Worm (Caenorhabditis elegans) whole organism, L4/young adult: Measurements from ENCODE around the gene C46F4.3.

Experiments
- W03F9.2 ChIP-seq: fragments of 150-350 bp; optimal IDR thresholded peaks from 2 replicates; lab custom pipeline; 2014; ENCODE audit warnings: missing biosample characterization, missing genetic modification characterization
- dao-5 ChIP-seq: sonication (generic microtip); optimal IDR thresholded peaks from 2 replicates; lab custom pipeline; 2016; ENCODE audit warnings: missing genotype, missing genetic modification characterization, moderate library complexity, missing compliant biosample characterization
- him-1 ChIP-seq: sonication (generic microtip); optimal IDR thresholded peaks from 2 replicates; lab custom pipeline; 2016; ENCODE audit warnings: missing genotype, missing genetic modification reagents, missing genetic modification characterization, missing compliant biosample characterization

The C46F4.3 gene

DNA sequence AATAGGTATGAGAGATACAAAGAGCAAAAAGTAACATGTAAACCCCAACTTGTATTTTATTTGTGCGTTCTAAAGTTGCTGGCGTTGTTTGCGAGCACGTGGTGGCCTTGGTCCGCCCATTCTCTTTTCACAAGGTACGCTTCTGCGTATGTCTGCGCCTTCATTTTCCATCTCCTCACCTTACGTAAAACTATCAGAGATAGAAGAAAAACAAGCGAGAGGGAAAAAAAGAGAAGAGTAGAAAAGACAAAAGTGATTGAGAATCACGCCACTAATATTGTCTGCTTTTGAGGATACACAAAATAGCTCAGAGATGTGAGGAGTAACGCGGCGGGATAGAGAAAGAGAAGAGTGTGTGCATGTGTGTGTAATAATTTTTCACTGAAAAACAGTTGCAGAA is 6.6 kb downstream of the C46F4.3 start:
- peak; percentile 17 for TF ChIP-seq W03F9.2 (tag; lab: Kevin White, UChicago)
- no peak for TF ChIP-seq dao-5

DNA sequence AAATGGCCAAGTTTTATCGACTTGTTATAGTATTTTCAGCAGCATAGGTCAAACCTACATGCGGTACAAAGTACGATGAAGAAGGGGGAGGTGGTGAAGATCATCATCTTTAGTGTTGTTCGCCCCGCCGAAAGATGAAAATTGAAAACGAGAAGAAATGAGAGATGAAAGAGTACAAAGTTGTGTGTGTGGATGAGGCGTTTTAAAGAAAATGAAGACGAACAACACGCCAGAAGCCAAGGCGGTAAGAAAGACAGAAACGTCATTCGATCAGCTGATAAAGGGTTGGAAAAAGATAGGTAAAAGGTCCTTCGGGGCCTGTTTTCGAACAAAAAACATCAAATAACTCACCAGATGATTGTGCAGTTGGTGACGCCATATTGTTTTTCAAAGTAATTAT is 8.3 kb downstream of the C46F4.3 start:
- no peak for TF ChIP-seq him-1 (tag; lab: Kevin White, UChicago)
- TF ChIP-seq W03F9.2 (tag; lab: Kevin White, UChicago) = no peak
- TF ChIP-seq dao-5 = no peak

DNA sequence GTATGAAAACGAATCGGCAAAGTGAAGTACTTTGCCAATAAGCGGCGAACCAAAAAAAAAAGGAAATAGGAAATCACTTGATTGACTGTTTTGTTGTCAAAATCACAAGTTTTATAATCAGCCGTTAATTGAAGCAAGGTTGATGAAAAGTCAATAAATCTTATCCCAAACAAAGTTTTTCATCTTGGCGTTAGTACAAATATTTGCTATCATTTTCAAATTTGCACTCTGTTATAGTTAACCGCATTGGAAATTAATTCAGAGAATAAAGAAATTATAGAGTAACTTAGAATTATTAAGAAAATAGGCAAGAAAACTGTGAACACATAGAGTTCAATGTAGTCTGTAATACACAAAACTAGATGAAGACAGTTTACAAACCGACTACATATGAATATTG is 8.9 kb downstream of the C46F4.3 start, which contains the start of gene acs-17:
Gene acs-17, minus strand, starts transcription at position 23 of the 400 bp plus-strand sequence.
- no peak for TF ChIP-seq him-1 (tag; lab: Kevin White, UChicago)
- no peak for TF ChIP-seq dao-5
- TF ChIP-seq W03F9.2 (tag; lab: Kevin White, UChicago) = no peak

DNA sequence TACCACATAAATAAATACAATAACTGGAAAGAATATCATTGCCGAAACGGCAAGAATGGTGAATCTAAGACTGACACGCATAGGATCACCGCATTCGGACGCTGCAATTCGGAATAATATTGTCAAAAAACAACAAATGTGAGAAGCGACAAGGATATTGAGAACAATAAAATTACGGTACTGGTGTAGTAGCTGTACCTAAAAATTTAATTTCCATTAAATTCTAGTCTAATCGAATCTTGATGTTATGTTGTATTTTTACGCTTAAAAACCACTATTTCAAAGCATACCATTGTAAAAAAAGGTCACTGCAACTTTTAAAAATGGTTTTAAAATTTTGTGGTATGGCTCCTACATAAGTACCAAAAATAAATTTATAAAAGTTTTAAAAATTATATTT is 13.2 kb downstream of the C46F4.3 start, which contains the start of gene mig-23:
Gene mig-23, minus strand, starts transcription at position 101 of the 400 bp plus-strand sequence.
- TF ChIP-seq him-1 (tag; lab: Kevin White, UChicago) (no peak), W03F9.2 (tag; lab: Kevin White, UChicago) (no peak), dao-5 (no peak)

DNA sequence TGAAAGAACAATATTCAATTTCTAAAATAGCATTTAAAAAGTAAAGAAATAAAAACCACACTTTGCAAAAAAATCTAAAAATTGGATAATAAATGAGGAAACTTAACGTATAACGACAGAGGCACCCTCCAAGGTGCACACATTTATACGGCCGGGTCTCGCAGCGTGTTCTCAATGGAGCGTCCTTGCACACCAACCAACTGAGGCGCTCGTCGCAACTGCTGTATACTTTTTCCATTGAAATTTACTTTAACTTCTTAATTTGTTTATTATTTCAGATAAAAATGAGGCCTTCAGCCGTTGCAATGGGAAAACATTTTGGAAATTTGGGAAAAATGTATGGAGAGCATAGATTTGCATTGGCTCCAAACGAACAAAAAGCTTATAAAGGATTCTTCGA is 17.6 kb downstream of the C46F4.3 start, which contains the start of the genes R07E4.5 and R07E4.3:
Gene R07E4.5, minus strand, starts transcription at position 1 of the 400 bp plus-strand sequence.
Gene R07E4.3, plus strand, starts transcription at position 285 of the 400 bp plus-strand sequence.
- peak; percentile 63 for TF ChIP-seq W03F9.2 (tag; lab: Kevin White, UChicago)
- no peak for TF ChIP-seq dao-5
- peak; percentile 8 for TF ChIP-seq him-1 (tag; lab: Kevin White, UChicago)

DNA sequence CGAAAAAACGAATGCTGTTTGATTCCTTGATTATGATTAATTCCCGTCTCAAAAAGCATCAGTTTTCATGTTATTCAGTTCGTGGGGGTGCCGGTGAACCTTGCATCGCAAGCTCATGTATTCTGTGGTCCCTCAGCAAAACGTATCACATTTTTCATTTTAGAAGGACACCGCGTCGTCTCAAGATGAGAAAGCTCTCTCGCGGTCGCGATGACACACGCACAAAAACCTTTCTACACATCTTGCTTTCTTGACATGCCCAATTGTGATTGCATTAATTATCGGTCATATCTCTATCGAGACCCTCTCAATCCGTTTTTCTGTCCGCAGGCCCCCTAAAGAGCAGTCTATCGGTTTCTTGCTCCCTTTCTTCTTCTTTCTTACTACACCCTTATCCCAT is 20.6 kb downstream of the C46F4.3 start:
- TF ChIP-seq dao-5 = no peak
- no peak for TF ChIP-seq him-1 (tag; lab: Kevin White, UChicago)
- TF ChIP-seq W03F9.2 (tag; lab: Kevin White, UChicago) = no peak

DNA sequence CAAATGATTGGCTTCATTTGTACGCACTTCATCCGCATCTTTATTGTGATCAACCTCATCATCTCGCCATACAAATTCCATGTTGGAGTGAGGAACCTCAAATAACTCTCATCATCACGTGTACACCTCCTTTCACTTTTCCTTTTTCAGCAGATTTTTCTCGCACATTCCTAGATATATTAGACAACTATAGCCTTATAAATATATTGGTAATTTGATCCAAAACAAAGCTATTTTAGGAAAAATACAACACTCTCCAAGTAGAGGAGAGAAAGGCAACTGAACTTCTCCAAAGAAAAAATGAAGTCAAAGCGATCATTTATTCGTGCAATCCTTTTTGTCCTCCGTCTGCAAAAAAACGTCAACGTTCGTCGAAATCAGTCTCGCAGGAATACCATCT is 23.2 kb downstream of the C46F4.3 start, which contains the start of gene R07E4.1:
Gene R07E4.1, plus strand, starts transcription at position 301 of the 400 bp plus-strand sequence.
- no peak for TF ChIP-seq W03F9.2 (tag; lab: Kevin White, UChicago)
- no peak for TF ChIP-seq dao-5
- no peak for TF ChIP-seq him-1 (tag; lab: Kevin White, UChicago)

DNA sequence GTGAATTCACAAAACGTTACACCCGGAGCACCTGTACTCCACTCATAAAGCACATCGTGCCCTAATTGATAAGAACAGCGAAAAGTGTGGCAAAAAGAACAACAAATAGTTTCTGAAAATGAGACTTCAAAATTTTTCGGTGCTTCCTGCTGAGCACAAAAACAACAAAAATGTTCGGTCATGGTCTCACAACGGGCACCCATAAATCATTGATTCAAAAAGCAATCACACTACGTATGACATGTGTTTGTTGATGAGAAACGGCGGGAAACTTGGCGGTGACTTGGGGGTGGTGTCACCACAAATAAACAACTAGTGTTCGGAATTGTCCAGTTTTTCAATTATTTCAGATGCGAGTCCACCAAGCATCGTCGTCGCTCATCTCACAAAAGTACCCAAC is 25.3 kb downstream of the C46F4.3 start:
- TF ChIP-seq dao-5 (no peak), him-1 (tag; lab: Kevin White, UChicago) (no peak), W03F9.2 (tag; lab: Kevin White, UChicago) (no peak)

DNA sequence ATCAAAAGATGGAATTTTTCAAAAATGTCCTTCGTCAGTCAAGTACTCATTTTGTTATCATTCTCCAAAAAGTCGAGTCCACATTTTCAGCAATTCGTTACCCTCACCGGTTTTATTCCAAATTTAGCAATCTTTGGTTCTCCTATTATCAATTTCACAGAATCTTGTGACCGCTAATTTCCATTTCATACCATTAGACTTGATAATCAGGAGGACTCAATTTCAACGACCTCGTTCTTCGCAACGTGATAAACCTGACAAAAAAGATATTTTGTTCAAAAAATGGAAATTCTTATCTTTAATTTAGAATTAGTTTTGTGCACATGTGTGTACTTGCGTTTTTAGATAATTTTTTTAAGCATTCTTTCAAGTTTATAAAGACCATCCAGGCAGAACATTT is 27.0 kb downstream of the C46F4.3 start:
- TF ChIP-seq W03F9.2 (tag; lab: Kevin White, UChicago) (no peak), dao-5 (no peak), him-1 (tag; lab: Kevin White, UChicago) (no peak)

DNA sequence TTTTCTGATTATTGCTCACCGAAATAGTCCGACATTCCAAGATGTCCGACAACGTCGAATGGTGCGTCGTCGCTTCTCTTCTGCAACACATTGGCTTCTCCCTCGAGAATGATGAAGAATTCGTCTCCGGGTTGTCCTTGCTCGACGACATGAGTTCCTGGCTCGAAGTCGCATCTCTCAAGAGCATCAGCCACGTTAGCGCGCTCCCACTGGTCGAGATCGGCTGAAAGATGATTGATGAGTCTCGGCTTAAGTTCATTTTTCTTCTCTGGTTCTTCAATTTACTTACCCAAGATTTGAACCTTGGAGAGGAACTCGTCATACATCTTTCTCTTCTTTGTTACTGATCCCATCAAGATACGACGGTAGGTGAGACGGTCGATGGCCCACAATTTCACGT is 36.6 kb downstream of the C46F4.3 start:
- TF ChIP-seq W03F9.2 (tag; lab: Kevin White, UChicago) (no peak), dao-5 (no peak), him-1 (tag; lab: Kevin White, UChicago) (no peak)

DNA sequence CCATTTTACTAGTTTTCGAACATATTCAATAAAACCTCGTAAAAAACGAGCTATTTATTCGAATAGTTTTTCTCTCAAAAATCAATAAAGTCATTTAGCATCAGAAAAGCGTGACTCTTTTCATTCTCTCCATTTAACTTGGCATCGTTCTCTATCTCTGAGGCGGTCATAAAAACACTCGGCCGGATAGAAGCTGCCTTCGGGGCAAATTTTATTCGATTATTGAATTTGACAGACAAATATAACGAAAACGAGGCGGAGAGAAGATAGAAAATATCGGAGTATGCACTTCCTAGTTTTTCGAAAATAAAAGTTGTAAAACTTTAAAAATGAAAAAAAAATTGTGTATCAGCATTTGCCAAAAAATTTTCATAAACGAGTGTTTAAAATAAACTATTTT is 39.7 kb downstream of the C46F4.3 start:
- TF ChIP-seq W03F9.2 (tag; lab: Kevin White, UChicago) = no peak
- TF ChIP-seq dao-5 = no peak

DNA sequence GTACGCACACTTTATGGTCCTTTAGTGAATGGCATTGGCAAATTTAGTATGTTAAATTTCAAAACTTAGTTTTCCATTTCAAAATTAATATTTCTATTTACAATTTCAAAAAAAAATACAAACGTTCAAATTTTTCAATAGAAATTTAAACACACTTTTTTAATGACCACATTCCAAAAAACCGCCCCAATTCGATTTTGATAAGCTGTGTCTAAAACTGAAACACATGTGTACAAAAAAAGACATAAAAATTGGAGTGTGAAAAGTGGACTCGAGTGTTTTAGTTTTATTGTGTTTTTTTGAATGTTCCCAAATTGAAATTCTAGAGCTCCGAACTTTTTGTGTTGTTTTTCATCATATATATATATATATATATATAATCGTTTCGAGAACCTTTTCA is 40.2 kb downstream of the C46F4.3 start:
- TF ChIP-seq dao-5 (no peak), him-1 (tag; lab: Kevin White, UChicago) (no peak), W03F9.2 (tag; lab: Kevin White, UChicago) (no peak)

DNA sequence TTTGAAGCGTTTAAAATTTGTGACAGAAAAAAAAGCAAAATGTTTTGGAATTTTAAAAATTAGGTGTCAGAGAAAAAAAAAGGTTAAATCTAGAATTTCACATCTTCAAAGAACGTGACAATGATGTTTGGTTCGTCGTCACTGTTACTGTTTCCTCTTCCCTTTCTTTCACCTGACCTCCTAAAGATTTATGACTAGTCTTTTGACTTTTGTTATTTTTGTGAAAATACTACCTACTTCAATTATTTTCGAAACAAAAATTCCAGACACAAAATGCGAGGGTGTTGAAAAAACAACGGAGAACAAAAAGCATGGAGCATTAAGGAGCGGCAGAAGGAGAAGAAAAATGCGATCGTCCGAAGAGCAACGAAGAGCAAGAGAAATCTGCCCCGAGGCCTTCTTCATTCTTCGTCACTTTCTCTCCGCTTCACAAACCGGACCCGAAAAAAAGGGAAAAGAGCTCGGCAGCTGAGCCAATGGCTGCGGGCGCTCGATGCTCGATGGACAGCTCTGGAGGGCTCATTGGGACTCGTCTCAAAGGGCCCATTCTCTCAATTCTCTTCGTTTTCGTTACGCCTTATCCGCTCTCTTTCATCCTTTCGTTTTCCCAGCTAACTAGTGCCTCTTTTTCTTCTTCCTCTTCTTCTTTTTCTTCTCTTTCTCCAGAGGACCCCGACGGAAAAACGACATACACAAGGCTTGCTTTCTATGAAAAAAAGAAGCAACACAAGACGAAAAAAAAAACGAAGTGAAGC is 40.8 kb downstream of the C46F4.3 start:
- TF ChIP-seq dao-5 = no peak
- TF ChIP-seq him-1 (tag; lab: Kevin White, UChicago) = peak; percentile 71

DNA sequence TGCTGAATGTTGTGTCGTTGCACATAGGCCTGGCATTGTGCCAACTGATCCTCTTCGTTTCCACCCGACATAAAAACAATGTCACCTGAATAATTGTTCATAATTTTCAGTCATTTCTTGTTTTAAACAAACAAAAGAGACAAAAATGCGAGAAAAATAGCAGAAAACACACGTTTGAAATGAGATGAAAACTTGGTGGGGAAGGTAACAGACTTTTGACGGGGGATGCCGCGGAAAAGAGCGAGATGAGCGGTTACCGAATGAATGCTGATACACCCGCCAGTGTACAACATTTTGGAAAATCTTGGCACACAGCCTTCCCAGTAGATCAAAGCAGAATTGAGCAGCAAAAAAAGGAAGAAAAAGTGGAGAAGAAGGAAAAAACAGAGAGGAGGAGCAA is 42.2 kb downstream of the C46F4.3 start, which contains the start of gene kin-2:
Gene kin-2, minus strand, starts transcription at position 101 of the 400 bp plus-strand sequence.
- TF ChIP-seq W03F9.2 (tag; lab: Kevin White, UChicago) = no peak
- no peak for TF ChIP-seq dao-5
- no peak for TF ChIP-seq him-1 (tag; lab: Kevin White, UChicago)

DNA sequence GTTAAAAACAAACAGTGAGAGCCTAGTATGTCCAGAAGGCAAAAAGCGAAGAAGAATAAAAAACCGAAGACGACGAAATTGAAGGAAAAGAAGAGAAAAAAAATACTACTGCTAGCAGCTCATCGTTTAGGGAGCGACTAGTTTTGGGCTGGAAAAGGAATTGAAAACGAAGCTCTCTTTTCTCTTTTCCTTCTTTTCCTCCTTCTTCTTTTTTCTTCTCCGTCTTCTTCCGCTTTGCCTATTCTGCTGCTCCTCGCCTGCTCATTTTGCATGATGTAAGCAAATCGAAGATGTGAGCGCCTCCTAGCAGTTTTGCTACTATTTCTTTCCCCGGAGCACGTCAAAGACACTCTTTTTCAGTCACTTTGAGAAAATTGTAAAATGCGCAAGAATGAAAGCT is 46.1 kb downstream of the C46F4.3 start:
- TF ChIP-seq W03F9.2 (tag; lab: Kevin White, UChicago) (no peak), dao-5 (no peak), him-1 (tag; lab: Kevin White, UChicago) (peak; percentile 31)
